Fruit fly (Drosophila melanogaster): Measurements from ENCODE around the gene Strump.
A peak's percentile ranks its signal among the peaks of the same experiment; 100 is the strongest.

Strump gene

dm6 chr3L:16172809-16173276, 51.0 kb downstream of the Strump start (continued):
- TF ChIP-seq bsh (GFP tag; optimal IDR thresholded peaks at IDR 0.05): peak; percentile 25 to 40
- TF ChIP-seq unpg (GFP tag; optimal IDR thresholded peaks at IDR 0.05): peak; percentile 17
- TF ChIP-seq CG8281 (tag; optimal IDR thresholded peaks at IDR 0.05): no peak
- peak; percentile 6 for TF ChIP-seq CG12104 (GFP tag; optimal IDR thresholded peaks at IDR 0.05)
- TF ChIP-seq TFAM (GFP tag; optimal IDR thresholded peaks at IDR 0.05): no peak
- no peak for TF ChIP-seq CG16779 (GFP tag; IDR thresholded peaks at IDR 0.05)
- peak; percentile 68 for TF ChIP-seq CG2678 (tag; optimal IDR thresholded peaks at IDR 0.05)
- TF ChIP-seq Rfx (GFP tag; IDR thresholded peaks at IDR 0.05): no peak
- no peak for TF ChIP-seq Gsc (GFP tag; IDR thresholded peaks at IDR 0.05)
- TF ChIP-seq CG4360 (GFP tag; IDR thresholded peaks at IDR 0.05): no peak
- TF ChIP-seq CG18599 (GFP tag; optimal IDR thresholded peaks at IDR 0.05): peak; percentile 44
- peak; percentile 21 for TF ChIP-seq D19A (tag; optimal IDR thresholded peaks at IDR 0.05)
- TF ChIP-seq gt (GFP tag; IDR thresholded peaks at IDR 0.05): no peak
- TF ChIP-seq Ravus (GFP tag; IDR thresholded peaks at IDR 0.05): no peak
- no peak for TF ChIP-seq CG8478 (optimal IDR thresholded peaks at IDR 0.05)
- TF ChIP-seq PHDP (tag; optimal IDR thresholded peaks at IDR 0.05): peak; percentile 7
- no peak for TF ChIP-seq CG8359 (GFP tag; optimal IDR thresholded peaks at IDR 0.05; ENCODE audit: borderline replicate concordance)
- no peak for TF ChIP-seq B-H1 (GFP tag; IDR thresholded peaks at IDR 0.05)
- TF ChIP-seq Hr51 (GFP tag; optimal IDR thresholded peaks at IDR 0.05): peak in 1 of 2 experiments; percentile 60
- no peak for TF ChIP-seq CG11093 (GFP tag; IDR thresholded peaks at IDR 0.05)
- peak; percentile 71 for TF ChIP-seq CG11504 (tag; optimal IDR thresholded peaks at IDR 0.05)
- TF ChIP-seq CG4617 (GFP tag; optimal IDR thresholded peaks at IDR 0.05; ENCODE audit: borderline replicate concordance): no peak
- peak; percentile 28 for TF ChIP-seq CG17829 (tag; optimal IDR thresholded peaks at IDR 0.05)
- TF ChIP-seq Ets65A (GFP tag): peak; percentile 2
- TF ChIP-seq mirr (GFP tag; optimal IDR thresholded peaks at IDR 0.05): no peak
- peak; percentile 23 for TF ChIP-seq CG8388 (GFP tag; optimal IDR thresholded peaks at IDR 0.05)
- TF ChIP-seq Sry-β (GFP tag; optimal IDR thresholded peaks at IDR 0.05): no peak
- no peak for TF ChIP-seq abd-A (tag; optimal IDR thresholded peaks at IDR 0.05)
- no peak for TF ChIP-seq salm (tag; optimal IDR thresholded peaks at IDR 0.05)
- no peak for TF ChIP-seq Dip3 (GFP tag; optimal IDR thresholded peaks at IDR 0.05)
- peak; percentile 23 for TF ChIP-seq corto (GFP tag; optimal IDR thresholded peaks at IDR 0.05)
- TF ChIP-seq zfh2 (GFP tag; optimal IDR thresholded peaks at IDR 0.05): no peak
- no peak for TF ChIP-seq CG18476 (GFP tag; optimal IDR thresholded peaks at IDR 0.05)
- no peak for TF ChIP-seq NFAT (GFP tag; IDR thresholded peaks at IDR 0.05)
- TF ChIP-seq ham (GFP tag; IDR thresholded peaks at IDR 0.05): no peak
- TF ChIP-seq tio (GFP tag; optimal IDR thresholded peaks at IDR 0.05): peak; percentile 59
- no peak for TF ChIP-seq CG3726 (GFP tag; IDR thresholded peaks at IDR 0.05)
- TF ChIP-seq CG4424 (GFP tag; optimal IDR thresholded peaks at IDR 0.05): peak; percentile 40
- peak; percentile 22 for TF ChIP-seq Blimp-1 (GFP tag; optimal IDR thresholded peaks at IDR 0.05)
- TF ChIP-seq cg (GFP tag; optimal IDR thresholded peaks at IDR 0.05): no peak
- peak; percentile 1 for TF ChIP-seq CG6683 (GFP tag; optimal IDR thresholded peaks at IDR 0.05)
- no peak for TF ChIP-seq gro (GFP tag; optimal IDR thresholded peaks at IDR 0.05)
- TF ChIP-seq zf30C (GFP tag; optimal IDR thresholded peaks at IDR 0.05): peak; percentile 28
- TF ChIP-seq CG13775 (GFP tag; optimal IDR thresholded peaks at IDR 0.05): no peak
- TF ChIP-seq CG15601 (tag; optimal IDR thresholded peaks at IDR 0.05): peak; percentile 30
- TF ChIP-seq HHEX (GFP tag; optimal IDR thresholded peaks at IDR 0.05): no peak
- TF ChIP-seq CG12299 (tag; optimal IDR thresholded peaks at IDR 0.05): no peak
- no peak for TF ChIP-seq Doc3 (GFP tag; IDR thresholded peaks at IDR 0.05; ENCODE audit: partially characterized antibody)
- no peak for TF ChIP-seq trh (GFP tag; optimal IDR thresholded peaks at IDR 0.05)
- TF ChIP-seq Lhr (GFP tag; optimal IDR thresholded peaks at IDR 0.05): no peak
